Fruit fly (Drosophila melanogaster) whole organism, embryonic: Measurements from ENCODE around the gene MtnE.
A peak's percentile ranks its signal among the peaks of the same experiment; 100 is the strongest.

Source experiments
- Antp ChIP-seq: fragments of 200-800 bp; sonication (Bioruptor generic); optimal IDR thresholded peaks from 3 replicates; lab custom pipeline; 2016; ENCODE audit warnings: missing biosample characterization, missing genetic modification characterization
- CG11085 ChIP-seq: fragments of 200-800 bp; sonication (Bioruptor generic); IDR thresholded peaks from 2 replicates; pipeline ENCODE4 v1.3.6; 2022; ENCODE audit warnings: missing biosample characterization, missing genetic modification characterization
- CG13287 ChIP-seq: fragments of 200-800 bp; sonication (Bioruptor generic); IDR thresholded peaks from 2 replicates; pipeline ENCODE4 v1.3.6; 2022; ENCODE audit warnings: missing biosample characterization, missing genetic modification characterization; ENCODE audit not compliant: partially characterized antibody
- CG13775 ChIP-seq: fragments of 200-800 bp; sonication (Bioruptor generic); optimal IDR thresholded peaks from 3 replicates; lab custom pipeline; 2017; ENCODE audit warnings: missing biosample characterization, mild to moderate bottlenecking, missing genetic modification characterization
- CG15073 ChIP-seq: fragments of 200-800 bp; sonication (Bioruptor generic); optimal IDR thresholded peaks from 2 replicates; lab custom pipeline; 2016; ENCODE audit warnings: missing biosample characterization, missing genetic modification characterization
- CG2678 ChIP-seq: fragments of 200-800 bp; sonication (Bioruptor generic); optimal IDR thresholded peaks from 3 replicates; lab custom pipeline; 2019; ENCODE audit warnings: missing biosample characterization, mild to moderate bottlenecking, missing genetic modification characterization, moderate library complexity
- CG3407 ChIP-seq: fragments of 200-800 bp; sonication (Bioruptor generic); optimal IDR thresholded peaks from 2 replicates; lab custom pipeline; 2018; ENCODE audit warnings: missing biosample characterization, mild to moderate bottlenecking, missing genetic modification characterization
- CG7928 ChIP-seq: fragments of 200-800 bp; sonication (Bioruptor generic); optimal IDR thresholded peaks from 2 replicates; lab custom pipeline; 2017; ENCODE audit warnings: missing biosample characterization, mild to moderate bottlenecking, missing genetic modification characterization
- CG9932 ChIP-seq: fragments of 200-800 bp; sonication (Bioruptor generic); IDR thresholded peaks from 2 replicates; pipeline ENCODE4 v1.3.6; 2022; ENCODE audit warnings: missing biosample characterization, missing genetic modification characterization
- E2f1 ChIP-seq: fragments of 200-800 bp; sonication (Bioruptor generic); IDR thresholded peaks from 2 replicates; pipeline ENCODE4 v1.3.6; 2022; ENCODE audit warnings: missing biosample characterization, missing genetic modification characterization
- Nf-YC ChIP-seq: fragments of 200-800 bp; optimal IDR thresholded peaks from 3 replicates; lab custom pipeline; 2019; ENCODE audit warnings: missing biosample characterization, mild to moderate bottlenecking, missing genetic modification characterization, moderate library complexity
- Sox100B ChIP-seq: fragments of 200-800 bp; sonication (Bioruptor generic); optimal IDR thresholded peaks from 3 replicates; lab custom pipeline; 2018; ENCODE audit warnings: missing biosample characterization, mild to moderate bottlenecking, missing genetic modification characterization
- exex ChIP-seq: fragments of 200-800 bp; sonication (Bioruptor generic); optimal IDR thresholded peaks from 4 replicates; lab custom pipeline; 2018; ENCODE audit warnings: missing biosample characterization, mild to moderate bottlenecking, missing genetic modification characterization, moderate library complexity
- trem ChIP-seq: fragments of 200-800 bp; optimal IDR thresholded peaks from 3 replicates; lab custom pipeline; 2019; ENCODE audit warnings: missing biosample characterization, mild to moderate bottlenecking, missing genetic modification characterization, moderate library complexity

DNA sequence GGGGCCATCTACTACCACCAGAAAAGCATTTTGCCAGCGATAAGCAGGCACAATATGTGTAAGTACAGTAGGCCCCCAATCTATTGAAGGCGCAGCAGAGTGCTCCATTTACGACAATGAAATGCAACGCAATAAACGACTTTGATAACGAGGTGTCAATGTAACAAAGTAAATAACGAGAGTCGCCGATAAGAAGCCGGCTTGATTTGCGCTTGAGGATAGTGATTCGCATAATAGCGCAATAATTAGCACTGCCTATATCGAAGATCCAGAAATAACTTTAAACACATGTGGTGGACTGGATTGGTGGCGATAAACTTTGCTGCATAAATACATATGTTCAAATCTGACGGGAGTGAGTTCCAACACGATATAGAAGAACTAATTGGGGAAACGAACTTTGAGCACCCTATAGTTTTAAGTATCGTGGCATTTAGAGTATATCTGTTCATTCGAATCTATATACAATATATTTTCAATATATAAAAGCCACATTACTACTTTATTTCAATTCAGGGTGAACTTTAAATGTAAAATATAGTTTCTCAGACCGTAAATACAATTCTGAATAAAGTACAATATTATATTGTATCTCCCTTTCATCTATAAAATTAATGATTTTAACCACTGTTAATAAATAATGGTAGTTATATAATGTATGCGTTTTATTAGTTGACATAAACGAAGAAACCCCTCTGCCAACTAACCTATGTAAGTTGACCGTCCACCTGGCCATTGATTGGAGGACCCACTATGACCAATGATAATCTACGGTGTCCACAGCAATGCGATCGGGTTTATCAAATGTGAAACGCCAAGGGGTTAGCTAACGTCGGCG, 14.7 kb upstream of the MtnE start:
- TF ChIP-seq exex (tag; lab: Kevin White, UChicago) (peak; percentile 63), CG11085 (GFP tag; lab: Robert Waterston, UW) (no peak), CG2678 (tag; lab: Kevin White, UChicago) (no peak), CG13287 (GFP tag; lab: Robert Waterston, UW) (no peak), CG13775 (GFP tag; lab: Kevin White, UChicago) (no peak), CG3407 (GFP tag; lab: Kevin White, UChicago) (no peak), CG15073 (GFP tag; lab: Kevin White, UChicago) (no peak), Sox100B (GFP tag; lab: Kevin White, UChicago) (no peak), trem (tag; lab: Kevin White, UChicago) (no peak), Nf-YC (tag; lab: Kevin White, UChicago) (no peak), Antp (no peak), E2f1 (GFP tag; lab: Robert Waterston, UW) (no peak), CG9932 (GFP tag; lab: Robert Waterston, UW) (no peak), CG7928 (GFP tag; lab: Kevin White, UChicago) (no peak)
